Worm (Caenorhabditis elegans) whole organism, midembryonic: ENCODE measurements around the gene C44F1.1.

ENCODE experiments used
- T22C8.4 ChIP-seq: fragments of 200-800 bp; sonication (Bioruptor generic); IDR thresholded peaks from 2 replicates; pipeline ENCODE4 v1.3.6; 2022; ENCODE audit warnings: missing genetic modification characterization, missing compliant biosample characterization
- cog-1 ChIP-seq: sonication (generic microtip); optimal IDR thresholded peaks from 2 replicates; lab custom pipeline; 2016; ENCODE audit warnings: missing genetic modification characterization, missing compliant biosample characterization
- flt-1 ChIP-seq: fragments of 200-800 bp; sonication (Bioruptor generic); IDR thresholded peaks from 2 replicates; pipeline ENCODE4 v1.3.6; 2022; ENCODE audit warnings: missing genetic modification characterization, missing compliant biosample characterization
- klf-2 ChIP-seq: fragments of 200-800 bp; sonication (Bioruptor generic); conservative IDR thresholded peaks from 2 replicates; pipeline ENCODE4 v1.3.6; 2022; ENCODE audit warnings: missing genetic modification reagents, missing genetic modification characterization, missing compliant biosample characterization
- med-1 ChIP-seq: sonication (generic microtip); optimal IDR thresholded peaks from 2 replicates; lab custom pipeline; 2017; ENCODE audit warnings: missing genetic modification characterization, mild to moderate bottlenecking, missing compliant biosample characterization, antibody characterized with exemption, missing genetic modification reagents; ENCODE audit not compliant: insufficient read depth
- ref-1 ChIP-seq: fragments of 200-800 bp; sonication (Bioruptor generic); conservative IDR thresholded peaks from 2 replicates; pipeline ENCODE4 v1.3.6; 2022; ENCODE audit warnings: missing genetic modification reagents, missing genetic modification characterization, missing compliant biosample characterization
- tab-1 ChIP-seq: fragments of 200-800 bp; sonication (Bioruptor generic); IDR thresholded peaks from 2 replicates; pipeline ENCODE4 v1.3.6; 2022; ENCODE audit warnings: missing genetic modification characterization, missing compliant biosample characterization
- ztf-23 ChIP-seq: fragments of 200-800 bp; sonication (Bioruptor generic); IDR thresholded peaks from 2 replicates; pipeline ENCODE4 v1.3.6; 2022; ENCODE audit warnings: missing genetic modification reagents, missing genetic modification characterization, missing compliant biosample characterization
- ztf-29 ChIP-seq: fragments of 200-800 bp; sonication (Bioruptor generic); IDR thresholded peaks from 2 replicates; pipeline ENCODE4 v1.3.6; 2022; ENCODE audit warnings: missing genetic modification reagents, missing genetic modification characterization, missing compliant biosample characterization

DNA sequence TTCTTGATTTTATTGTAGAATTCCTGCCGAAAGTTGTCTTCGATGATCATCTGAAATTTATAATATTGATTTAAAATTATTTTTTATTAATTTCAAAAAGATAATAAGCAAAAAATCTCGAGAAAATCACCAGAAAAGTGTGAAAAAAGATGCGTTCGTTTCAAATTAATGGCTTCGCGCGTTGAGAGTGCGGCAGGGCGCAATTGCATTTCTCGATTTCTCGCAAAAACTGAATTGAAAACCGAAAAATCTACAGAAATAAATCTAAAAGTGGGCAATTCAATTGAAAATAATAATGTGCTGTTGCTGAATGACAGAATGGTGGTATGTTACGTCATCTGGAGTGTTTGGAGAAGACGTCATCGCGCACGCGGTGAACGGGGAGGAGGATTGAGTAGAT lies 30.4 kb downstream of the C44F1.1 start, which contains the start of gene evl-18:
- TF ChIP-seq cog-1 (tag; lab: Kevin White, UChicago) (no peak), ref-1 (GFP tag; lab: Robert Waterston, UW) (no peak), ztf-23 (GFP tag; lab: Robert Waterston, UW) (no peak), tab-1 (GFP tag; lab: Robert Waterston, UW) (no peak), med-1 (no peak), flt-1 (no peak), klf-2 (GFP tag; lab: Robert Waterston, UW) (no peak), T22C8.4 (no peak), ztf-29 (GFP tag; lab: Robert Waterston, UW) (no peak)
